Fruit fly (Drosophila melanogaster) whole organism, embryonic: ENCODE measurements around the gene CG6937.

Source experiments
- Ada2b ChIP-seq: fragments of 200-800 bp; sonication (Bioruptor generic); IDR thresholded peaks from 2 replicates; pipeline ENCODE4 v1.3.6; 2022; ENCODE audit warnings: missing biosample characterization, missing genetic modification characterization
- Adf1 ChIP-seq: fragments of 200-800 bp; sonication (Bioruptor generic); IDR thresholded peaks from 2 replicates; pipeline ENCODE4 v1.3.6; 2022; ENCODE audit warnings: missing biosample characterization, missing genetic modification characterization
- Atf6 ChIP-seq: fragments of 200-800 bp; sonication (Bioruptor generic); IDR thresholded peaks from 2 replicates; pipeline ENCODE4 v1.3.6; 2022; ENCODE audit warnings: missing biosample characterization, missing genetic modification characterization
- CG11560 ChIP-seq: fragments of 200-800 bp; sonication (Bioruptor generic); IDR thresholded peaks from 3 replicates; pipeline ENCODE4 v1.3.6; 2022; ENCODE audit warnings: missing biosample characterization, missing genetic modification characterization
- CG11723 ChIP-seq: fragments of 200-800 bp; sonication (Bioruptor generic); optimal IDR thresholded peaks from 2 replicates; lab custom pipeline; 2017; ENCODE audit warnings: missing biosample characterization, mild to moderate bottlenecking, missing genetic modification characterization
- CG1233 ChIP-seq: fragments of 200-800 bp; sonication (Bioruptor generic); optimal IDR thresholded peaks from 4 replicates; lab custom pipeline; 2018; ENCODE audit warnings: missing biosample characterization, mild to moderate bottlenecking, missing genetic modification characterization
- CG15696 ChIP-seq: fragments of 200-800 bp; sonication (Bioruptor generic); optimal IDR thresholded peaks from 2 replicates; lab custom pipeline; 2019; ENCODE audit warnings: missing biosample characterization, mild to moderate bottlenecking, missing genetic modification characterization, moderate library complexity
- CG16779 ChIP-seq: fragments of 200-800 bp; sonication (Bioruptor generic); IDR thresholded peaks from 2 replicates; pipeline ENCODE4 v1.3.6; 2022; ENCODE audit warnings: missing biosample characterization, missing genetic modification characterization
- CG16863 ChIP-seq: fragments of 200-800 bp; sonication (Bioruptor generic); optimal IDR thresholded peaks from 3 replicates; lab custom pipeline; 2016; ENCODE audit warnings: missing biosample characterization, missing genetic modification characterization
- CG2712 ChIP-seq: fragments of 200-800 bp; optimal IDR thresholded peaks from 3 replicates; lab custom pipeline; 2019; ENCODE audit warnings: missing biosample characterization, mild to moderate bottlenecking, missing genetic modification characterization, moderate library complexity
- CG2889 ChIP-seq: fragments of 200-800 bp; sonication (Bioruptor generic); IDR thresholded peaks from 3 replicates; pipeline ENCODE4 v1.3.6; 2022; ENCODE audit warnings: missing biosample characterization, missing genetic modification characterization
- CG31365 ChIP-seq: fragments of 200-800 bp; sonication (Bioruptor generic); optimal IDR thresholded peaks from 2 replicates; lab custom pipeline; 2018; ENCODE audit warnings: missing biosample characterization, mild to moderate bottlenecking, missing genetic modification characterization
- CG4854 ChIP-seq: fragments of 200-800 bp; sonication (Bioruptor generic); optimal IDR thresholded peaks from 2 replicates; lab custom pipeline; 2016; ENCODE audit warnings: missing biosample characterization, missing genetic modification characterization, inconsistent platforms
- CG5180 ChIP-seq: fragments of 200-800 bp; sonication (Bioruptor generic); optimal IDR thresholded peaks from 3 replicates; lab custom pipeline; 2017; ENCODE audit warnings: missing biosample characterization, missing genetic modification characterization, mild to moderate bottlenecking, moderate library complexity, missing genetic modification reagents
- CG6254 ChIP-seq: fragments of 200-800 bp; sonication (Bioruptor generic); optimal IDR thresholded peaks from 3 replicates; lab custom pipeline; 2017; ENCODE audit warnings: mild to moderate bottlenecking, missing biosample characterization, missing genetic modification reagents, missing genetic modification characterization
- CG6272 ChIP-seq: fragments of 200-800 bp; sonication (Bioruptor generic); IDR thresholded peaks from 2 replicates; pipeline ENCODE4 v1.3.6; 2022; ENCODE audit warnings: missing biosample characterization, missing genetic modification characterization
- CG6765 ChIP-seq: fragments of 200-800 bp; sonication (Bioruptor generic); optimal IDR thresholded peaks from 3 replicates; lab custom pipeline; 2017; ENCODE audit warnings: missing biosample characterization, mild to moderate bottlenecking, missing genetic modification characterization
- CG8089 ChIP-seq: fragments of 200-800 bp; sonication (Bioruptor generic); optimal IDR thresholded peaks from 3 replicates; lab custom pipeline; 2016; ENCODE audit warnings: missing biosample characterization, missing genetic modification characterization
- CG8924 ChIP-seq: fragments of 200-800 bp; optimal IDR thresholded peaks from 3 replicates; lab custom pipeline; 2019; ENCODE audit warnings: missing biosample characterization, mild to moderate bottlenecking, missing genetic modification characterization, moderate library complexity
- CG9817 ChIP-seq: fragments of 200-800 bp; sonication (Bioruptor generic); optimal IDR thresholded peaks from 2 replicates; lab custom pipeline; 2018; ENCODE audit warnings: missing biosample characterization, mild to moderate bottlenecking, missing genetic modification characterization, moderate library complexity
- CTCF ChIP-seq: fragments of 200-800 bp; sonication (Bioruptor generic); optimal IDR thresholded peaks from 2 replicates; lab custom pipeline; 2017; ENCODE audit warnings: missing biosample characterization, mild to moderate bottlenecking, missing genetic modification characterization, moderate library complexity
- Camta ChIP-seq: fragments of 200-800 bp; sonication (Bioruptor generic); optimal IDR thresholded peaks from 2 replicates; lab custom pipeline; 2016; ENCODE audit warnings: missing biosample characterization, missing genetic modification characterization
- CkIIα-i1 ChIP-seq: fragments of 200-800 bp; sonication (Bioruptor generic); IDR thresholded peaks from 2 replicates; pipeline ENCODE4 v1.3.6; 2022; ENCODE audit warnings: missing biosample characterization, missing genetic modification characterization
- Drgx ChIP-seq: fragments of 200-800 bp; sonication (Bioruptor generic); IDR thresholded peaks from 2 replicates; pipeline ENCODE4 v1.3.6; 2022; ENCODE audit warnings: missing biosample characterization, missing genetic modification characterization
- E2f2 ChIP-seq: fragments of 200-800 bp; sonication (Bioruptor generic); IDR thresholded peaks from 2 replicates; pipeline ENCODE4 v1.3.6; 2022; ENCODE audit warnings: missing biosample characterization, missing genetic modification characterization
- HLHmδ ChIP-seq: fragments of 200-800 bp; sonication (Bioruptor generic); optimal IDR thresholded peaks from 2 replicates; lab custom pipeline; 2018; ENCODE audit warnings: missing biosample characterization, mild to moderate bottlenecking, missing genetic modification characterization, moderate library complexity
- Neu2 ChIP-seq: fragments of 200-800 bp; sonication (Bioruptor generic); optimal IDR thresholded peaks from 3 replicates; lab custom pipeline; 2016; ENCODE audit warnings: missing biosample characterization, missing genetic modification characterization, borderline replicate concordance
- Oaz ChIP-seq: fragments of 200-800 bp; sonication (Bioruptor generic); IDR thresholded peaks from 2 replicates; pipeline ENCODE4 v1.3.6; 2022; ENCODE audit warnings: missing biosample characterization, missing genetic modification characterization
- Optix ChIP-seq: fragments of 200-800 bp; sonication (Bioruptor generic); IDR thresholded peaks from 3 replicates; pipeline ENCODE4 v1.3.6; 2022; ENCODE audit warnings: missing biosample characterization, missing genetic modification characterization
- Rfx ChIP-seq: fragments of 200-800 bp; sonication (Bioruptor generic); IDR thresholded peaks from 2 replicates; pipeline ENCODE4 v1.3.6; 2022; ENCODE audit warnings: missing biosample characterization, missing genetic modification characterization
- Six4 ChIP-seq: fragments of 200-800 bp; sonication (Bioruptor generic); optimal IDR thresholded peaks from 2 replicates; lab custom pipeline; 2016; ENCODE audit warnings: missing biosample characterization, missing genetic modification characterization
- YL-1 ChIP-seq: fragments of 200-800 bp; sonication (Bioruptor generic); optimal IDR thresholded peaks from 3 replicates; lab custom pipeline; 2017; ENCODE audit warnings: missing biosample characterization, mild to moderate bottlenecking, missing genetic modification characterization
- az2 ChIP-seq: fragments of 200-800 bp; sonication (Bioruptor generic); optimal IDR thresholded peaks from 3 replicates; lab custom pipeline; 2016; ENCODE audit warnings: missing biosample characterization, missing genetic modification characterization
- bigmax ChIP-seq: fragments of 200-800 bp; sonication (Bioruptor generic); optimal IDR thresholded peaks from 2 replicates; lab custom pipeline; 2018; ENCODE audit warnings: missing biosample characterization, mild to moderate bottlenecking, missing genetic modification characterization
- cad ChIP-seq: fragments of >200 bp; optimal IDR thresholded peaks from 2 replicates; lab custom pipeline; 2017; ENCODE audit warnings: missing biosample characterization, missing genetic modification characterization
- chm ChIP-seq: fragments of 200-800 bp; sonication (Bioruptor generic); IDR thresholded peaks from 2 replicates; pipeline ENCODE4 v1.3.6; 2022; ENCODE audit warnings: missing biosample characterization, missing genetic modification characterization
- crc ChIP-seq: fragments of 200-800 bp; sonication (Bioruptor generic); optimal IDR thresholded peaks from 2 replicates; lab custom pipeline; 2016; ENCODE audit warnings: missing biosample characterization, missing genetic modification characterization
- dan ChIP-seq: fragments of 200-800 bp; sonication (Bioruptor generic); IDR thresholded peaks from 2 replicates; pipeline ENCODE4 v1.3.6; 2022; ENCODE audit warnings: missing biosample characterization, missing genetic modification characterization
- dimm ChIP-seq: fragments of 200-800 bp; sonication (Bioruptor generic); IDR thresholded peaks from 2 replicates; pipeline ENCODE4 v1.3.6; 2022; ENCODE audit warnings: missing biosample characterization, missing genetic modification characterization
- eyg ChIP-seq: fragments of 200-800 bp; sonication (Bioruptor generic); optimal IDR thresholded peaks from 3 replicates; lab custom pipeline; 2016; ENCODE audit warnings: missing biosample characterization, missing genetic modification characterization
- gce ChIP-seq: fragments of 200-800 bp; sonication (Bioruptor generic); IDR thresholded peaks from 3 replicates; pipeline ENCODE4 v1.3.6; 2022; ENCODE audit warnings: missing biosample characterization, missing genetic modification characterization
- gcm ChIP-seq: fragments of 200-800 bp; sonication (Bioruptor generic); optimal IDR thresholded peaks from 2 replicates; lab custom pipeline; 2019; ENCODE audit warnings: missing biosample characterization, mild to moderate bottlenecking, missing genetic modification characterization, moderate library complexity
- grau ChIP-seq: fragments of 200-800 bp; optimal IDR thresholded peaks from 3 replicates; lab custom pipeline; 2019; ENCODE audit warnings: missing biosample characterization, mild to moderate bottlenecking, missing genetic modification characterization, moderate library complexity
- hb ChIP-seq: fragments of 200-800 bp; sonication (Bioruptor generic); IDR thresholded peaks from 3 replicates; pipeline ENCODE4 v1.3.6; 2022; ENCODE audit warnings: missing biosample characterization, missing genetic modification characterization; ENCODE audit not compliant: partially characterized antibody
- nau ChIP-seq: fragments of 200-800 bp; sonication (Bioruptor generic); optimal IDR thresholded peaks from 3 replicates; lab custom pipeline; 2017; ENCODE audit warnings: missing biosample characterization, mild to moderate bottlenecking, missing genetic modification characterization, missing genetic modification reagents
- onecut ChIP-seq: fragments of 200-800 bp; sonication (Bioruptor generic); IDR thresholded peaks from 2 replicates; pipeline ENCODE4 v1.3.6; 2022; ENCODE audit warnings: missing biosample characterization, missing genetic modification characterization
- peb ChIP-seq: fragments of 200-800 bp; sonication (Bioruptor generic); IDR thresholded peaks from 2 replicates; pipeline ENCODE4 v1.3.6; 2022; ENCODE audit warnings: missing biosample characterization, missing genetic modification characterization
- schlank ChIP-seq: fragments of 200-800 bp; sonication (Bioruptor generic); optimal IDR thresholded peaks from 2 replicates; lab custom pipeline; 2018; ENCODE audit warnings: missing biosample characterization, mild to moderate bottlenecking, missing genetic modification characterization
- sd ChIP-seq: fragments of 200-800 bp; sonication (Bioruptor generic); optimal IDR thresholded peaks from 3 replicates; lab custom pipeline; 2018; ENCODE audit warnings: missing biosample characterization, mild to moderate bottlenecking, missing genetic modification characterization, moderate library complexity
- shn ChIP-seq: fragments of 200-800 bp; sonication (Bioruptor generic); optimal IDR thresholded peaks from 3 replicates; lab custom pipeline; 2016; ENCODE audit warnings: missing biosample characterization, missing genetic modification characterization
- sqz ChIP-seq: fragments of 200-800 bp; sonication (Bioruptor generic); optimal IDR thresholded peaks from 3 replicates; lab custom pipeline; 2018; ENCODE audit warnings: missing biosample characterization, mild to moderate bottlenecking, missing genetic modification characterization
- unpg ChIP-seq: fragments of 200-800 bp; sonication (Bioruptor generic); optimal IDR thresholded peaks from 3 replicates; lab custom pipeline; 2018; ENCODE audit warnings: missing biosample characterization, mild to moderate bottlenecking, missing genetic modification characterization, moderate library complexity

Gene CG6937

dm6 chr3R:22590668-22591275, 6.2 kb downstream of the CG6937 start (continued):
- TF ChIP-seq CG8924 (tag; lab: Kevin White, UChicago) (peak; percentile 68), chm (GFP tag; lab: Robert Waterston, UW) (peak; percentile 20; the same call in 1 of the 2 replicates), CG15696 (tag; lab: Kevin White, UChicago) (peak; percentile 64), CG6272 (GFP tag; lab: Robert Waterston, UW) (no peak), CG16863 (GFP tag; lab: Kevin White, UChicago) (peak; percentile 56), CG2712 (peak; percentile 83), gce (no peak), Oaz (GFP tag; lab: Robert Waterston, UW) (peak; percentile 17; the same call in 1 of the 2 replicates), YL-1 (GFP tag; lab: Kevin White, UChicago) (no peak), dimm (GFP tag; lab: Robert Waterston, UW) (no peak), CG6254 (GFP tag; lab: Kevin White, UChicago) (peak; percentile 69), CG5180 (peak; percentile 38), cad (GFP tag; lab: Kevin White, UChicago) (no peak), CG11723 (GFP tag; lab: Kevin White, UChicago) (peak; percentile 42), Atf6 (GFP tag; lab: Robert Waterston, UW) (no peak), Camta (GFP tag; lab: Kevin White, UChicago) (peak; percentile 39), CTCF (GFP tag; lab: Kevin White, UChicago) (no peak), schlank (tag; lab: Kevin White, UChicago) (no peak), Ada2b (0 out of 2 replicates have a peak, but pooled peaks have one; percentile 13), peb (GFP tag; lab: Robert Waterston, UW) (no peak), CG11560 (tag; lab: Robert Waterston, UW) (no peak), HLHmδ (GFP tag; lab: Kevin White, UChicago) (no peak), nau (peak; percentile 20), eyg (no peak), CkIIα-i1 (no peak), Optix (GFP tag; lab: Robert Waterston, UW) (no peak), CG8089 (peak; percentile 25), Adf1 (GFP tag; lab: Robert Waterston, UW) (no peak), gcm (GFP tag; lab: Kevin White, UChicago) (peak; percentile 72), onecut (GFP tag; lab: Robert Waterston, UW) (no peak; the same call in 1 of the 2 replicates), CG31365 (tag; lab: Kevin White, UChicago) (no peak), Six4 (GFP tag; lab: Kevin White, UChicago) (peak; percentile 51), CG16779 (GFP tag; lab: Robert Waterston, UW) (no peak), az2 (GFP tag; lab: Kevin White, UChicago) (peak; percentile 71), hb (GFP tag; lab: Robert Waterston, UW) (no peak), dan (GFP tag; lab: Robert Waterston, UW) (no peak), CG6765 (no peak), shn (GFP tag; lab: Kevin White, UChicago) (peak; percentile 52), CG9817 (tag; lab: Kevin White, UChicago) (peak; percentile 18), sd (tag; lab: Kevin White, UChicago) (no peak), Drgx (GFP tag; lab: Robert Waterston, UW) (peak; percentile 62; the same call in 1 of the 2 replicates), sqz (GFP tag; lab: Kevin White, UChicago) (no peak), CG4854 (GFP tag; lab: Kevin White, UChicago) (no peak), bigmax (no peak), grau (tag; lab: Kevin White, UChicago) (peak; percentile 69), crc (GFP tag; lab: Kevin White, UChicago) (no peak), Rfx (GFP tag; lab: Robert Waterston, UW) (no peak), Neu2 (no peak), CG1233 (GFP tag; lab: Kevin White, UChicago) (peak; percentile 41), E2f2 (GFP tag; lab: Robert Waterston, UW) (peak; percentile 34; the same call in 1 of the 2 replicates), unpg (peak; percentile 47), CG2889 (GFP tag; lab: Robert Waterston, UW) (no peak)
